Worm (Caenorhabditis elegans) whole organism, mixed stage, embryonic: ENCODE results near the gene srh-218.

Experiments used
- M03D4.4 ChIP-seq: sonication (generic microtip); optimal IDR thresholded peaks from 2 replicates; lab custom pipeline; 2017; ENCODE audit warnings: mild to moderate bottlenecking, missing genetic modification characterization, missing compliant biosample characterization
- bed-3 ChIP-seq: fragments of 200-800 bp; sonication (Bioruptor generic); optimal IDR thresholded peaks from 3 replicates; lab custom pipeline; 2018; ENCODE audit warnings: mild to moderate bottlenecking, missing genetic modification characterization, moderate library complexity, missing compliant biosample characterization
- blmp-1 ChIP-seq: fragments of 150-350 bp; optimal IDR thresholded peaks from 2 replicates; lab custom pipeline; 2014; ENCODE audit warnings: missing biosample characterization, missing genetic modification characterization
- ceh-39 ChIP-seq: fragments of 150-350 bp; optimal IDR thresholded peaks from 2 replicates; lab custom pipeline; 2014; ENCODE audit warnings: missing biosample characterization, missing genetic modification characterization
- ceh-43 ChIP-seq: fragments of 200-800 bp; sonication (Bioruptor generic); optimal IDR thresholded peaks from 2 replicates; lab custom pipeline; 2018; ENCODE audit warnings: mild to moderate bottlenecking, missing genetic modification characterization, moderate library complexity, missing compliant biosample characterization
- ceh-83 ChIP-seq: fragments of 200-800 bp; sonication (Bioruptor generic); optimal IDR thresholded peaks from 2 replicates; lab custom pipeline; 2018; ENCODE audit warnings: mild to moderate bottlenecking, missing genetic modification characterization, missing compliant biosample characterization
- cnd-1 ChIP-seq: fragments of 200-800 bp; sonication (Bioruptor generic); optimal IDR thresholded peaks from 2 replicates; lab custom pipeline; 2018; ENCODE audit warnings: mild to moderate bottlenecking, missing genetic modification characterization, missing compliant biosample characterization
- elt-1 ChIP-seq: sonication (generic microtip); optimal IDR thresholded peaks from 2 replicates; lab custom pipeline; 2017; ENCODE audit warnings: missing genetic modification characterization, mild to moderate bottlenecking, missing compliant biosample characterization, antibody characterized with exemption, moderate library complexity, borderline replicate concordance; ENCODE audit not compliant: insufficient read depth
- elt-3 ChIP-seq: fragments of 150-350 bp; optimal IDR thresholded peaks from 2 replicates; lab custom pipeline; 2014; ENCODE audit warnings: missing biosample characterization, missing genetic modification characterization
- flh-1 ChIP-seq: fragments of 200-800 bp; sonication (Bioruptor generic); optimal IDR thresholded peaks from 2 replicates; lab custom pipeline; 2018; ENCODE audit warnings: mild to moderate bottlenecking, missing genetic modification characterization, moderate library complexity, missing compliant biosample characterization
- ham-2 ChIP-seq: fragments of 200-800 bp; sonication (Bioruptor generic); optimal IDR thresholded peaks from 2 replicates; lab custom pipeline; 2018; ENCODE audit warnings: mild to moderate bottlenecking, missing genetic modification characterization, missing compliant biosample characterization
- hlh-1 ChIP-seq: fragments of 150-350 bp; optimal IDR thresholded peaks from 2 replicates; lab custom pipeline; 2014; ENCODE audit warnings: missing biosample characterization, missing genetic modification reagents, missing genetic modification characterization
- lin-13 ChIP-seq: fragments of 150-350 bp; optimal IDR thresholded peaks from 2 replicates; lab custom pipeline; 2014; ENCODE audit warnings: missing biosample characterization, missing genetic modification characterization
- mab-5 ChIP-seq: fragments of 150-350 bp; optimal IDR thresholded peaks from 2 replicates; lab custom pipeline; 2014; ENCODE audit warnings: missing biosample characterization, missing genetic modification characterization
- mep-1 ChIP-seq: fragments of 150-350 bp; optimal IDR thresholded peaks from 2 replicates; lab custom pipeline; 2017; ENCODE audit warnings: missing biosample characterization, missing genetic modification reagents, missing genetic modification characterization, inconsistent platforms
- mls-2 ChIP-seq: sonication (generic microtip); optimal IDR thresholded peaks from 2 replicates; lab custom pipeline; 2016; ENCODE audit warnings: mild to moderate bottlenecking, missing genetic modification characterization, moderate library complexity, missing compliant biosample characterization
- nhr-2 ChIP-seq: fragments of 150-350 bp; optimal IDR thresholded peaks from 2 replicates; lab custom pipeline; 2014; ENCODE audit warnings: missing biosample characterization, missing genetic modification characterization
- nhr-237 ChIP-seq: fragments of 150-350 bp; optimal IDR thresholded peaks from 2 replicates; lab custom pipeline; 2014; ENCODE audit warnings: missing biosample characterization, missing genetic modification characterization
- nhr-76 ChIP-seq: sonication (generic microtip); optimal IDR thresholded peaks from 2 replicates; lab custom pipeline; 2017; ENCODE audit warnings: missing biosample characterization, missing genetic modification characterization
- snpc-4 ChIP-seq: fragments of 150-350 bp; optimal IDR thresholded peaks from 2 replicates; lab custom pipeline; 2014; ENCODE audit warnings: missing biosample characterization, missing genetic modification characterization
- tbx-8 ChIP-seq: fragments of 200-800 bp; sonication (Bioruptor generic); optimal IDR thresholded peaks from 2 replicates; lab custom pipeline; 2018; ENCODE audit warnings: mild to moderate bottlenecking, missing genetic modification characterization, moderate library complexity, missing compliant biosample characterization
- unc-120 ChIP-seq: sonication (generic microtip); optimal IDR thresholded peaks from 2 replicates; lab custom pipeline; 2017; ENCODE audit warnings: missing genetic modification characterization, missing compliant biosample characterization; ENCODE audit not compliant: poor library complexity, severe bottlenecking
- unc-39 ChIP-seq: fragments of 150-350 bp; optimal IDR thresholded peaks from 2 replicates; lab custom pipeline; 2014; ENCODE audit warnings: missing biosample characterization, missing genetic modification characterization
- unc-62 ChIP-seq: fragments of 150-350 bp; optimal IDR thresholded peaks from 2 replicates; lab custom pipeline; 2014; ENCODE audit warnings: missing biosample characterization, missing genetic modification reagents, missing genetic modification characterization
- zip-8 ChIP-seq: fragments of 150-350 bp; optimal IDR thresholded peaks from 2 replicates; lab custom pipeline; 2014; ENCODE audit warnings: missing biosample characterization, missing genetic modification characterization

Gene srh-218

ce11 chrV:15521920-15522319 lies 28.1 kb downstream of the srh-218 start, which contains the start of gene lgc-31:
Gene lgc-31 (minus strand): TSS chrV:15522020.
- TF ChIP-seq bed-3 (no peak), unc-120 (tag; lab: Kevin White, UChicago) (no peak), nhr-2 (tag; lab: Kevin White, UChicago) (no peak)

ce11 chrV:15529069-15529468 lies 35.3 kb downstream of the srh-218 start, which contains the start of gene srh-276:
Gene srh-276 (plus strand): TSS chrV:15529369.
- TF ChIP-seq ceh-43 (GFP tag; lab: Kevin White, UChicago) (no peak), zip-8 (peak; percentile 74)

ce11 chrV:15533096-15533495 lies 39.3 kb downstream of the srh-218 start, which contains the start of gene F21A3.11:
Gene F21A3.11 (minus strand): TSS chrV:15533212.
- no peak for TF ChIP-seq elt-3 (tag; lab: Kevin White, UChicago)
- TF ChIP-seq, all 35 proteins: peak for 0

- TF ChIP-seq nhr-2 (tag; lab: Kevin White, UChicago) (no peak), nhr-237 (tag; lab: Kevin White, UChicago) (no peak), unc-39 (tag; lab: Kevin White, UChicago) (no peak), mep-1 (tag; lab: Kevin White, UChicago) (no peak), flh-1 (no peak), lin-13 (tag; lab: Kevin White, UChicago) (no peak), nhr-76 (no peak), snpc-4 (no peak), mab-5 (no peak)
Measured at ce11 chrV:15533864-15534263, 40.1 kb downstream of the srh-218 start, which contains the start of gene F21A3.2. Gene F21A3.2 (minus strand): TSS chrV:15533964.

ce11 chrV:15536320-15536719 lies 42.5 kb downstream of the srh-218 start, which contains the start of gene F21A3.4:
Gene F21A3.4 (plus strand): TSS chrV:15536620.
- TF ChIP-seq M03D4.4 (tag; lab: Kevin White, UChicago): no peak
- TF ChIP-seq nhr-2 (tag; lab: Kevin White, UChicago): no peak
- TF ChIP-seq blmp-1 (tag; lab: Kevin White, UChicago): no peak
- TF ChIP-seq zip-8: no peak
- TF ChIP-seq lin-13 (tag; lab: Kevin White, UChicago): no peak
- TF ChIP-seq hlh-1 (tag; lab: Kevin White, UChicago): no peak
- TF ChIP-seq unc-39 (tag; lab: Kevin White, UChicago): no peak
- no peak for TF ChIP-seq ceh-43 (GFP tag; lab: Kevin White, UChicago)

ce11 chrV:15537923-15538322 lies 44.1 kb downstream of the srh-218 start, which contains the start of gene prde-1:
Gene prde-1 (plus strand): TSS chrV:15538244.
- TF ChIP-seq ceh-39 (no peak), mab-5 (no peak), hlh-1 (tag; lab: Kevin White, UChicago) (no peak), snpc-4 (no peak), cnd-1 (tag; lab: Kevin White, UChicago) (no peak)

ce11 chrV:15543252-15543651 lies 49.5 kb downstream of the srh-218 start:
- TF ChIP-seq blmp-1 (tag; lab: Kevin White, UChicago): no peak
- no peak for TF ChIP-seq ham-2 (GFP tag; lab: Kevin White, UChicago)
- TF ChIP-seq snpc-4: no peak
- no peak for TF ChIP-seq ceh-83 (GFP tag; lab: Kevin White, UChicago)
- TF ChIP-seq unc-62 (GFP tag; lab: Kevin White, UChicago): no peak
- no peak for TF ChIP-seq mls-2 (tag; lab: Kevin White, UChicago)
- no peak for TF ChIP-seq tbx-8 (GFP tag; lab: Kevin White, UChicago)

ce11 chrV:15544898-15545297 lies 51.1 kb downstream of the srh-218 start, which contains the start of gene glb-14:
Gene glb-14 (minus strand): TSS chrV:15544994.
- TF ChIP-seq lin-13 (tag; lab: Kevin White, UChicago): no peak
- TF ChIP-seq cnd-1 (tag; lab: Kevin White, UChicago): no peak
- TF ChIP-seq elt-1 (tag; lab: Kevin White, UChicago): no peak
- no peak for TF ChIP-seq unc-62 (GFP tag; lab: Kevin White, UChicago)
- no peak for TF ChIP-seq elt-3 (tag; lab: Kevin White, UChicago)
